Worm (Caenorhabditis elegans) whole organism, L4 larva: ENCODE data around the gene acr-8.

Experiments used
- T20F7.1 ChIP-seq: fragments of 200-800 bp; sonication (Bioruptor generic); optimal IDR thresholded peaks from 2 replicates; lab custom pipeline; 2018; ENCODE audit warnings: mild to moderate bottlenecking, missing genetic modification characterization, missing compliant biosample characterization
- dve-1 ChIP-seq: sonication (generic microtip); optimal IDR thresholded peaks from 2 replicates; lab custom pipeline; 2017; ENCODE audit warnings: antibody characterized with exemption, mild to moderate bottlenecking, missing genetic modification characterization, missing compliant biosample characterization; ENCODE audit not compliant: insufficient read depth
- lin-39 ChIP-seq: fragments of 150-350 bp; optimal IDR thresholded peaks from 2 replicates; lab custom pipeline; 2014; ENCODE audit warnings: missing biosample characterization, missing genetic modification reagents, missing genetic modification characterization
- mxl-3 ChIP-seq: fragments of 200-800 bp; sonication (Bioruptor generic); optimal IDR thresholded peaks from 2 replicates; lab custom pipeline; 2018; ENCODE audit warnings: mild to moderate bottlenecking, missing genetic modification characterization, missing compliant biosample characterization
- nhr-77 ChIP-seq: fragments of 150-350 bp; optimal IDR thresholded peaks from 2 replicates; lab custom pipeline; 2014; ENCODE audit warnings: missing biosample characterization, missing genetic modification characterization
- pha-4 ChIP-seq, 2 experiments: fragments of 150-350 bp in 1 of 2; fragments of 200-800 bp in 1 of 2; sonication (Bioruptor generic) in 1 of 2; IDR thresholded peaks in 1 of 2; optimal IDR thresholded peaks in 1 of 2; 2 replicates each; pipeline versions ENCODE4 v1.3.6 to Lab custom; 2014 to 2022; ENCODE audit warnings: missing genetic modification characterization in 2 of 2, missing genetic modification reagents in 2 of 2, missing biosample characterization in 1 of 2, missing compliant biosample characterization in 1 of 2
- vab-7 ChIP-seq: fragments of 200-800 bp; sonication (Bioruptor generic); IDR thresholded peaks from 2 replicates; pipeline ENCODE4 v1.3.6; 2022; ENCODE audit warnings: missing genetic modification reagents, missing genetic modification characterization, missing compliant biosample characterization

DNA sequence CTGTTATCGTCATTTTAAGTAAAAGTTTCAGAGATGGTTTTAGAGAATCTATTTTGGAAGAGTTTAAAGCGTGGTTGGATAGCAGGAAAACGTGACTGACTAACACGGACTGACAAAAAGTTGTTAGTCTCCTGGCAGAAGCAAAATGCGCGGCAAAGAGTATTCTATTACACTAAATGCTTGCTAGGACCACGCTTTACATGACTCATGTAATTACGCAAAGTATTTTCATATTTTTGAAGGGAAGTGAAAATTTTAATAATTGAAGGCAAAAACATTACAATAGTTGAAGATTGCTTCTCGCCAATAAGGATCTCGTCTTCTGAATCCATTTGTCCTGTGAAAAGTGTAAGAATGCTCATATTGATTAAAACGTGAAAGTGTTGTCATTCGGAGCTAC is 6.3 kb upstream of the acr-8 start, which contains the start of gene gur-3:
- TF ChIP-seq nhr-77 (tag; lab: Kevin White, UChicago) = no peak
- TF ChIP-seq mxl-3 (GFP tag; lab: Kevin White, UChicago) = no peak
- TF ChIP-seq dve-1 = no peak
- no peak for TF ChIP-seq pha-4 (GFP tag; IDR thresholded peaks at IDR 0.05; lab: Robert Waterston, UW)
- no peak for TF ChIP-seq pha-4 (tag; optimal IDR thresholded peaks at IDR 0.05; lab: Kevin White, UChicago)
- TF ChIP-seq lin-39 (tag; lab: Kevin White, UChicago) = no peak
- no peak for TF ChIP-seq vab-7 (GFP tag; lab: Robert Waterston, UW)
- TF ChIP-seq T20F7.1 = no peak
